Worm (Caenorhabditis elegans): ENCODE results near the gene T05B4.10.

- TF ChIP-seq elt-1 (tag; optimal IDR thresholded peaks at IDR 0.05) (no peak), ztf-1 (GFP tag; conservative IDR thresholded peaks at IDR 0.05) (no peak), unc-62 (GFP tag; optimal IDR thresholded peaks at IDR 0.05) (no peak), R02D3.7 (tag; optimal IDR thresholded peaks at IDR 0.05) (no peak), nhr-11 (tag; optimal IDR thresholded peaks at IDR 0.05) (no peak), ama-1 (optimal IDR thresholded peaks at IDR 0.05) (no peak), zag-1 (tag; optimal IDR thresholded peaks at IDR 0.05) (no peak), nhr-12 (tag; optimal IDR thresholded peaks at IDR 0.05) (no peak)
These were observed 11.0 kb upstream of the T05B4.10 start, which contains the start of gene nhr-57 for ce11 chrV:4131471-4131939.
